Worm (Caenorhabditis elegans) whole organism, young adult: ENCODE results near the gene smim-14.
A peak's percentile ranks its signal among the peaks of the same experiment; 100 is the strongest.

Experiments
- B0035.1 ChIP-seq: sonication (generic microtip); optimal IDR thresholded peaks from 2 replicates; lab custom pipeline; 2016; ENCODE audit warnings: missing genetic modification characterization, mild to moderate bottlenecking, missing compliant biosample characterization, missing genotype, missing genetic modification reagents
- B0261.1 ChIP-seq: sonication (generic microtip); optimal IDR thresholded peaks from 2 replicates; lab custom pipeline; 2016; ENCODE audit warnings: mild to moderate bottlenecking, missing genetic modification characterization, moderate library complexity, missing compliant biosample characterization
- D2030.7 ChIP-seq: fragments of 200-800 bp; sonication (Bioruptor generic); IDR thresholded peaks from 2 replicates; pipeline ENCODE4 v1.3.6; 2022; ENCODE audit warnings: missing genetic modification reagents, missing genetic modification characterization, missing compliant biosample characterization
- F52B5.7 ChIP-seq: sonication (generic microtip); optimal IDR thresholded peaks from 2 replicates; lab custom pipeline; 2016; ENCODE audit warnings: mild to moderate bottlenecking, missing genetic modification characterization, missing compliant biosample characterization
- K11D2.4 ChIP-seq: fragments of 200-800 bp; sonication (Bioruptor generic); IDR thresholded peaks from 2 replicates; pipeline ENCODE4 v1.3.6; 2022; ENCODE audit warnings: missing genetic modification reagents, missing genetic modification characterization, missing compliant biosample characterization
- Y53F4B.3 ChIP-seq: fragments of 200-800 bp; sonication (Bioruptor generic); IDR thresholded peaks from 2 replicates; pipeline ENCODE4 v1.3.6; 2022; ENCODE audit warnings: missing genetic modification reagents, missing genetic modification characterization, missing compliant biosample characterization
- Y67H2A.10 ChIP-seq: fragments of 200-800 bp; sonication (Bioruptor generic); conservative IDR thresholded peaks from 2 replicates; pipeline ENCODE4 v1.3.6; 2022; ENCODE audit warnings: missing genetic modification reagents, missing genetic modification characterization, missing compliant biosample characterization
- Y79H2A.3 ChIP-seq: fragments of 200-800 bp; sonication (Bioruptor generic); conservative IDR thresholded peaks from 2 replicates; pipeline ENCODE4 v1.3.6; 2022; ENCODE audit warnings: missing genetic modification reagents, missing genetic modification characterization, missing compliant biosample characterization
- akir-1 ChIP-seq: fragments of 200-800 bp; sonication (Bioruptor generic); optimal IDR thresholded peaks from 2 replicates; lab custom pipeline; 2018; ENCODE audit warnings: mild to moderate bottlenecking, missing genetic modification characterization, moderate library complexity, missing compliant biosample characterization
- aptf-2 ChIP-seq: fragments of 200-800 bp; sonication (Bioruptor generic); conservative IDR thresholded peaks from 2 replicates; pipeline ENCODE4 v1.3.6; 2022; ENCODE audit warnings: missing genetic modification reagents, missing genetic modification characterization, missing compliant biosample characterization
- atf-7 ChIP-seq: sonication (generic microtip); optimal IDR thresholded peaks from 2 replicates; lab custom pipeline; 2017; ENCODE audit warnings: mild to moderate bottlenecking, missing genetic modification characterization, missing compliant biosample characterization
- attf-3 ChIP-seq: fragments of 200-800 bp; sonication (Bioruptor generic); conservative IDR thresholded peaks from 2 replicates; pipeline ENCODE4 v1.3.6; 2022; ENCODE audit warnings: missing genetic modification reagents, missing genetic modification characterization, missing compliant biosample characterization
- attf-5 ChIP-seq: fragments of 200-800 bp; sonication (Bioruptor generic); optimal IDR thresholded peaks from 2 replicates; lab custom pipeline; 2018; ENCODE audit warnings: mild to moderate bottlenecking, missing genetic modification characterization, missing compliant biosample characterization
- attf-6 ChIP-seq: fragments of 200-800 bp; sonication (Bioruptor generic); IDR thresholded peaks from 2 replicates; pipeline ENCODE4 v1.3.6; 2022; ENCODE audit warnings: missing genetic modification reagents, missing genetic modification characterization, missing compliant biosample characterization
- bed-2 ChIP-seq: fragments of 200-800 bp; sonication (Bioruptor generic); IDR thresholded peaks from 2 replicates; pipeline ENCODE4 v1.3.6; 2022; ENCODE audit warnings: missing genetic modification reagents, missing genetic modification characterization, missing compliant biosample characterization
- cebp-1 ChIP-seq, 2 experiments: fragments of 200-800 bp in 1 of 2; sonication (Bioruptor generic) in 1 of 2; sonication (generic microtip) in 1 of 2; IDR thresholded peaks in 1 of 2; optimal IDR thresholded peaks in 1 of 2; 2 replicates each; pipeline versions ENCODE4 v1.3.6 to Lab custom; 2017 to 2022; ENCODE audit warnings: missing compliant biosample characterization in 2 of 2, missing genetic modification characterization in 2 of 2, mild to moderate bottlenecking in 1 of 2, missing genetic modification reagents in 1 of 2, moderate library complexity in 1 of 2
- ceh-100 ChIP-seq: fragments of 200-800 bp; sonication (Bioruptor generic); IDR thresholded peaks from 2 replicates; pipeline ENCODE4 v1.3.6; 2022; ENCODE audit warnings: missing genetic modification reagents, missing genetic modification characterization, missing compliant biosample characterization
- ceh-27 ChIP-seq: fragments of 200-800 bp; sonication (Bioruptor generic); optimal IDR thresholded peaks from 2 replicates; lab custom pipeline; 2018; ENCODE audit warnings: mild to moderate bottlenecking, missing genetic modification characterization, moderate library complexity, missing compliant biosample characterization
- ceh-91 ChIP-seq: fragments of 200-800 bp; sonication (Bioruptor generic); IDR thresholded peaks from 2 replicates; pipeline ENCODE4 v1.3.6; 2022; ENCODE audit warnings: missing genetic modification reagents, missing genetic modification characterization, missing compliant biosample characterization
- chd-7 ChIP-seq: sonication (generic microtip); optimal IDR thresholded peaks from 2 replicates; lab custom pipeline; 2016; ENCODE audit warnings: mild to moderate bottlenecking, missing genetic modification characterization, moderate library complexity, missing compliant biosample characterization
- egl-18 ChIP-seq: fragments of 200-800 bp; sonication (Bioruptor generic); IDR thresholded peaks from 2 replicates; pipeline ENCODE4 v1.3.6; 2022; ENCODE audit warnings: missing genetic modification reagents, missing genetic modification characterization, missing compliant biosample characterization
- ets-4 ChIP-seq: fragments of 200-800 bp; sonication (Bioruptor generic); optimal IDR thresholded peaks from 2 replicates; lab custom pipeline; 2018; ENCODE audit warnings: mild to moderate bottlenecking, missing genetic modification characterization, missing compliant biosample characterization
- hlh-26 ChIP-seq: fragments of 200-800 bp; sonication (Bioruptor generic); conservative IDR thresholded peaks from 2 replicates; pipeline ENCODE4 v1.3.6; 2022; ENCODE audit warnings: missing genetic modification reagents, missing genetic modification characterization, missing compliant biosample characterization
- hmg-1.2 ChIP-seq: fragments of 200-800 bp; sonication (Bioruptor generic); IDR thresholded peaks from 2 replicates; pipeline ENCODE4 v1.3.6; 2022; ENCODE audit warnings: missing genetic modification reagents, missing genetic modification characterization, missing compliant biosample characterization
- let-526 ChIP-seq: fragments of 200-800 bp; sonication (Bioruptor generic); IDR thresholded peaks from 2 replicates; pipeline ENCODE4 v1.3.6; 2022; ENCODE audit warnings: missing genetic modification reagents, missing genetic modification characterization, missing compliant biosample characterization
- lin-54 ChIP-seq: fragments of 200-800 bp; sonication (Bioruptor generic); optimal IDR thresholded peaks from 2 replicates; lab custom pipeline; 2018; ENCODE audit warnings: mild to moderate bottlenecking, missing genetic modification characterization, missing compliant biosample characterization
- lsl-1 ChIP-seq: fragments of 200-800 bp; sonication (Bioruptor generic); optimal IDR thresholded peaks from 2 replicates; lab custom pipeline; 2018; ENCODE audit warnings: mild to moderate bottlenecking, missing genetic modification characterization, moderate library complexity, missing compliant biosample characterization
- lsy-27 ChIP-seq: sonication (generic microtip); optimal IDR thresholded peaks from 2 replicates; lab custom pipeline; 2017; ENCODE audit warnings: missing genetic modification characterization, mild to moderate bottlenecking, missing compliant biosample characterization, antibody characterized with exemption, missing genotype, borderline replicate concordance; ENCODE audit not compliant: insufficient read depth
- madf-10 ChIP-seq: sonication (generic microtip); optimal IDR thresholded peaks from 2 replicates; lab custom pipeline; 2016; ENCODE audit warnings: mild to moderate bottlenecking, missing genetic modification characterization, missing compliant biosample characterization
- madf-6 ChIP-seq: fragments of 200-800 bp; sonication (Bioruptor generic); IDR thresholded peaks from 2 replicates; pipeline ENCODE4 v1.3.6; 2022; ENCODE audit warnings: missing genetic modification reagents, missing genetic modification characterization, missing compliant biosample characterization
- mcd-1 ChIP-seq: fragments of 200-800 bp; sonication (Bioruptor generic); IDR thresholded peaks from 2 replicates; pipeline ENCODE4 v1.3.6; 2022; ENCODE audit warnings: missing genetic modification reagents, missing genetic modification characterization, missing compliant biosample characterization
- mel-28 ChIP-seq: sonication (generic microtip); optimal IDR thresholded peaks from 2 replicates; lab custom pipeline; 2016; ENCODE audit warnings: borderline replicate concordance, mild to moderate bottlenecking, missing genetic modification characterization, missing compliant biosample characterization
- mes-4 ChIP-seq: sonication (generic microtip); optimal IDR thresholded peaks from 2 replicates; lab custom pipeline; 2016; ENCODE audit warnings: missing genotype, missing genetic modification characterization, missing compliant biosample characterization
- nhr-120 ChIP-seq: fragments of 200-800 bp; sonication (Bioruptor generic); IDR thresholded peaks from 2 replicates; pipeline ENCODE4 v1.3.6; 2022; ENCODE audit warnings: missing genetic modification characterization, missing compliant biosample characterization
- nhr-27 ChIP-seq: fragments of 200-800 bp; sonication (Bioruptor generic); optimal IDR thresholded peaks from 2 replicates; lab custom pipeline; 2018; ENCODE audit warnings: mild to moderate bottlenecking, missing genetic modification characterization, moderate library complexity, missing compliant biosample characterization
- pbrm-1 ChIP-seq: fragments of 200-800 bp; sonication (Bioruptor generic); IDR thresholded peaks from 2 replicates; pipeline ENCODE4 v1.3.6; 2022; ENCODE audit warnings: missing genetic modification reagents, missing genetic modification characterization, missing compliant biosample characterization
- rpc-1 ChIP-seq, 2 experiments: fragments of 150-350 bp in 1 of 2; sonication (generic microtip) in 1 of 2; optimal IDR thresholded peaks; 2 replicates each; lab custom pipeline; 2014 to 2018; ENCODE audit warnings: missing biosample characterization in 1 of 2, missing genetic modification characterization in 1 of 2, missing genetic modification reagents in 1 of 2, missing genotype in 1 of 2
- sdz-38 ChIP-seq: sonication (generic microtip); optimal IDR thresholded peaks from 2 replicates; lab custom pipeline; 2016; ENCODE audit warnings: missing genotype, missing genetic modification characterization, missing compliant biosample characterization
- snpc-4 ChIP-seq, 5 experiments: fragments of 150-350 bp in 1 of 5; sonication (generic microtip) in 4 of 5; optimal IDR thresholded peaks; 2 replicates each; lab custom pipeline; 2014 to 2018; ENCODE audit warnings: missing genetic modification characterization in 5 of 5, missing biosample characterization in 3 of 5, antibody characterized with exemption in 2 of 5, mild to moderate bottlenecking in 2 of 5, missing compliant biosample characterization in 2 of 5, missing genotype in 2 of 5, moderate library complexity in 2 of 5, missing genetic modification reagents in 1 of 5
- unc-130 ChIP-seq: sonication (generic microtip); optimal IDR thresholded peaks from 2 replicates; lab custom pipeline; 2016; ENCODE audit warnings: missing genetic modification reagents, missing genetic modification characterization, missing compliant biosample characterization
- unc-62 ChIP-seq: fragments of 150-350 bp; optimal IDR thresholded peaks from 2 replicates; lab custom pipeline; 2014; ENCODE audit warnings: missing biosample characterization, missing genetic modification reagents, missing genetic modification characterization
- ztf-18 ChIP-seq: sonication (generic microtip); optimal IDR thresholded peaks from 2 replicates; lab custom pipeline; 2016; ENCODE audit warnings: missing genotype, mild to moderate bottlenecking, missing genetic modification characterization, missing compliant biosample characterization
- ztf-22 ChIP-seq: fragments of 200-800 bp; sonication (Bioruptor generic); optimal IDR thresholded peaks from 2 replicates; lab custom pipeline; 2018; ENCODE audit warnings: mild to moderate bottlenecking, missing genetic modification characterization, moderate library complexity, missing compliant biosample characterization
- ztf-26 ChIP-seq: sonication (generic microtip); optimal IDR thresholded peaks from 2 replicates; lab custom pipeline; 2017; ENCODE audit warnings: missing genetic modification characterization, missing compliant biosample characterization
- ztf-28 ChIP-seq: fragments of 200-800 bp; sonication (Bioruptor generic); IDR thresholded peaks from 2 replicates; pipeline ENCODE4 v1.3.6; 2022; ENCODE audit warnings: missing genetic modification reagents, missing genetic modification characterization, missing compliant biosample characterization
- ztf-3 ChIP-seq: fragments of 200-800 bp; sonication (Bioruptor generic); optimal IDR thresholded peaks from 2 replicates; lab custom pipeline; 2018; ENCODE audit warnings: mild to moderate bottlenecking, missing genetic modification characterization, missing compliant biosample characterization

The smim-14 gene

DNA sequence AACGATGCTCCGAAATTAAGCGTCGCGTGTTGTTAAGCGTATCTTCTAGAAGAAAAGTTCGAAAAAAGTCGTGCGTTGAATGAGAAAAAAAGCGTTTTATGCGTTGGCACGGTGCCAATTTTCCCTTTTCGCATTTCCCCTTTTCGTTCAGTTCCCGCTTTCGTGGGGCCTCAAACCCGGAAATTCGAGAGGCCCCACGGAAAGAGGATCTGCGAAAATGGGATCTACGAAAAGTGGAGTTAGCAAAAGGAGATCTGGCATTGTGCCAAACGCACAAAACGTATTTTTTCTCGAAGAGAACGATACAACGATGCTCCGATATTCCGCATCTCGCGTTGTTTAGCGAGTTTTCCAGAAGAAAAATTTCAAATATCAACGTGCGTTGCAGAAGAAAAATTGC is 30.3 kb upstream of the smim-14 start:
- peak; percentile 39 for TF ChIP-seq ceh-27
- no peak for TF ChIP-seq nhr-27 (tag; lab: Kevin White, UChicago)
- TF ChIP-seq lin-54: peak; percentile 11
- TF ChIP-seq aptf-2 (GFP tag; lab: Robert Waterston, UW): 0 out of 2 replicates have a peak, but pooled peaks have one; percentile 50
- TF ChIP-seq let-526 (GFP tag; lab: Robert Waterston, UW): peak; percentile 72; the same call in 1 of the 2 replicates
- TF ChIP-seq ztf-3 (GFP tag; lab: Kevin White, UChicago): no peak
- peak; percentile 22; the same call in 1 of the 2 replicates for TF ChIP-seq pbrm-1
- TF ChIP-seq ceh-100 (GFP tag; lab: Robert Waterston, UW): peak; percentile 96
- TF ChIP-seq Y67H2A.10 (GFP tag; lab: Robert Waterston, UW): 0 out of 2 replicates have a peak, but pooled peaks have one; percentile 36
- no peak for TF ChIP-seq F52B5.7
- TF ChIP-seq hmg-1.2: no peak
- TF ChIP-seq unc-62 (GFP tag; lab: Kevin White, UChicago): no peak
- TF ChIP-seq attf-5 (GFP tag; lab: Kevin White, UChicago): peak; percentile 12
- no peak for TF ChIP-seq ztf-22
- TF ChIP-seq rpc-1 (optimal IDR thresholded peaks at IDR 0.05; lab: Kevin White, UChicago): no peak
- TF ChIP-seq rpc-1 (tag; optimal IDR thresholded peaks at IDR 0.05; lab: Kevin White, UChicago): no peak
- peak; percentile 39; the same call in 1 of the 2 replicates for TF ChIP-seq K11D2.4
- TF ChIP-seq atf-7 (tag; lab: Kevin White, UChicago): no peak
- TF ChIP-seq attf-6: no peak
- no peak for TF ChIP-seq Y53F4B.3 (GFP tag; lab: Robert Waterston, UW)
- TF ChIP-seq D2030.7 (GFP tag; lab: Robert Waterston, UW): 0 out of 2 replicates have a peak, but pooled peaks have one; percentile 20
- TF ChIP-seq ztf-26: no peak
- TF ChIP-seq nhr-120: no peak
- no peak for TF ChIP-seq cebp-1 (GFP tag; IDR thresholded peaks at IDR 0.05; lab: Robert Waterston, UW)
- peak; percentile 25 for TF ChIP-seq cebp-1 (tag; optimal IDR thresholded peaks at IDR 0.05; lab: Kevin White, UChicago)
- no peak for TF ChIP-seq akir-1 (GFP tag; lab: Kevin White, UChicago)
- TF ChIP-seq Y79H2A.3 (GFP tag; lab: Robert Waterston, UW): no peak
- TF ChIP-seq attf-3: peak; percentile 57; the same call in 1 of the 2 replicates
- 0 out of 2 replicates have a peak, but pooled peaks have one; percentile 35 for TF ChIP-seq bed-2 (GFP tag; lab: Robert Waterston, UW)
- TF ChIP-seq mel-28 (tag; lab: Kevin White, UChicago): no peak
- TF ChIP-seq lsy-27: no peak
- TF ChIP-seq ztf-18 (tag; lab: Kevin White, UChicago): peak; percentile 18
- TF ChIP-seq snpc-4 (GFP tag; optimal IDR thresholded peaks at IDR 0.05; lab: Kevin White, UChicago): no peak
- TF ChIP-seq snpc-4 (tag; optimal IDR thresholded peaks at IDR 0.05; lab: Kevin White, UChicago): no peak
- no peak for TF ChIP-seq madf-10 (tag; lab: Kevin White, UChicago)
- TF ChIP-seq egl-18: no peak
- peak; percentile 65 for TF ChIP-seq mcd-1 (GFP tag; lab: Robert Waterston, UW)
- TF ChIP-seq ets-4 (GFP tag; lab: Kevin White, UChicago): no peak
- no peak for TF ChIP-seq hlh-26 (GFP tag; lab: Robert Waterston, UW)
- TF ChIP-seq madf-6: peak; percentile 41
- no peak for TF ChIP-seq ceh-91 (GFP tag; lab: Robert Waterston, UW)
- TF ChIP-seq unc-130 (GFP tag; lab: Kevin White, UChicago): no peak
- TF ChIP-seq B0261.1 (tag; lab: Kevin White, UChicago): no peak
- TF ChIP-seq mes-4: no peak
- peak; percentile 18 for TF ChIP-seq chd-7
- no peak for TF ChIP-seq B0035.1 (tag; lab: Kevin White, UChicago)
- TF ChIP-seq ztf-28 (GFP tag; lab: Robert Waterston, UW): peak; percentile 74; the same call in 1 of the 2 replicates
- TF ChIP-seq sdz-38 (tag; lab: Kevin White, UChicago): no peak
- TF ChIP-seq lsl-1 (GFP tag; lab: Kevin White, UChicago): peak; percentile 10
